Fruit fly (Drosophila melanogaster): ENCODE data around the gene Ripalpha.

DNA sequence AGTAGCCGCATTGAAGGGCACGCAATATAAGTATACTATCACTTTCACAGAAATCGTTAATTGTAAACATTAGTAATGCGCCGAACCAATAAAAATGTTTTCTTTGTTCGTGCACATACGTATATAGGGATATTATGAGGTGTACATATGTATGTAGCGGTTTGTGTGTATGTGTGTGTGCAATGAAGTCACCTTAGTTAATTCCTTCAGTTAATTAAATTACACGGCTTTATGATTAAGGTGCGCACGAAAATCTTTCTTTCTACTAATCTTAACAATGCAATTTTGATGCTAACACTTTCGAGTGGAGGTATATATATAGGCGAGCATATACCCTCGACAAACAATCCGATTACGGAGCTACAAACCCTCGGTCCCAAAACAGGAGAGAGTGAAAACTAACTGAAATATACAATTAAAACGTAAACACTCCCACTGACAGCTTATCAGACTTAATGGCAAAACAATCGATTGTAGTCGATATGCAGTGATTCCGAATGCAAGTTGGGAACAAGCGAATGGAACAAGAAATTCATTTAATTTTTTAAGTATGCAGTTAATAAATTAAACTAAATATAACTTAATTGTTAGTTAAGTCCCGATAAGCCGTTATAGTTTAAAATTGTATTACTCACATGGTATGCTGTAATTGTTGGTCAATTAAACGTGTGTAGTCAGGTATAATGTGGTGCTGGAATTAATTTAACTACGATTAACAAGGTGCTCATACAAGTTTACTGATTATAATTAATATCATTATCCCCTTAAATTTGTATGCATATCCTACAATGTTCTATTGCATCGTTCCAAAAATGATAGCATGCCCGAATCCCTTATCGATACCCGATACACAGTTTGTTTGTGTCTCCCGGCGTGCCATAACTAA is 20.0 kb upstream of the Ripalpha start, which contains the start of the genes Npc1a and Prosalpha6:
- no peak for TF ChIP-seq Snoo (tag; optimal IDR thresholded peaks at IDR 0.05)
- no peak for TF ChIP-seq CG14655 (GFP tag; optimal IDR thresholded peaks at IDR 0.05)
- TF ChIP-seq rn (GFP tag; IDR thresholded peaks at IDR 0.05): no peak
- TF ChIP-seq EcR (GFP tag; optimal IDR thresholded peaks at IDR 0.05): no peak
- no peak for TF ChIP-seq CG17806 (tag; optimal IDR thresholded peaks at IDR 0.05)
- no peak for TF ChIP-seq CG8159 (tag; optimal IDR thresholded peaks at IDR 0.05)
- TF ChIP-seq CG8301 (tag; optimal IDR thresholded peaks at IDR 0.05): no peak
- TF ChIP-seq CG32121 (GFP tag; IDR thresholded peaks at IDR 0.05): no peak
- TF ChIP-seq gl (tag; optimal IDR thresholded peaks at IDR 0.05): no peak
- no peak for TF ChIP-seq Pif1B (GFP tag; optimal IDR thresholded peaks at IDR 0.05)
- TF ChIP-seq CG12605 (GFP tag; IDR thresholded peaks at IDR 0.05): no peak
- no peak for TF ChIP-seq Ets98B (GFP tag; IDR thresholded peaks at IDR 0.05)
- no peak for TF ChIP-seq Pif1A (GFP tag; optimal IDR thresholded peaks at IDR 0.05)

Data from whole organism, pupa.